Worm (Caenorhabditis elegans): ENCODE measurements around the gene sfxn-2.
A peak's percentile ranks its signal among the peaks of the same experiment; 100 is the strongest.

sfxn-2 gene

DNA sequence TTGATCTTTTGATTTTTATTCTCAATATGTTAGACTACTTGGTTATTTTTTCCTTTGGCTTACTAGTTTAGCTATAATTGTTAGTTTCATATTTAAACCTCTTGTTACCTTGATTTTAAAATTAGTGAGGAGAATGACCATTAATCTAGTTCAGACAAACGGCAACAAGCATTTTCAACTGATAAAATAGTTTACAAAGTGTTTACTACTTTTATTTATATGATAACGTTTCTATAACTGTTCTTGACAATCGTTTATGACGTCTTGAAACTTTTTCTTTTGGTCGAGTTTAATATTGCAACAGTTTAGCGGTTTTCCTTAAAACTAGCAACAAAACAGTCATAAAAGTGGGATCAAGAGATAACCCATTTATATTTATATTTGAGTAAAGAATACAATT, 17.6 kb upstream of the sfxn-2 start:
- TF ChIP-seq Y53G8AR.9 (GFP tag; conservative IDR thresholded peaks at IDR 0.05) (no peak), attf-6 (GFP tag; IDR thresholded peaks at IDR 0.05) (no peak), nhr-120 (GFP tag; IDR thresholded peaks at IDR 0.05) (no peak), F33H1.4 (GFP tag; IDR thresholded peaks at IDR 0.05) (no peak), snpc-3.4 (tag; optimal IDR thresholded peaks at IDR 0.05) (no peak), lin-54 (GFP tag; optimal IDR thresholded peaks at IDR 0.05) (no peak), zfh-2 (GFP tag; conservative IDR thresholded peaks at IDR 0.05) (no peak), zim-3 (tag; optimal IDR thresholded peaks at IDR 0.05) (no peak), ztf-26 (tag; optimal IDR thresholded peaks at IDR 0.05) (no peak), T07F8.4 (tag; optimal IDR thresholded peaks at IDR 0.05) (no peak), snpc-1.3 (tag; optimal IDR thresholded peaks at IDR 0.05; ENCODE audit: insufficient read depth) (no peak), egl-18 (GFP tag; IDR thresholded peaks at IDR 0.05) (no peak), ceh-40 (GFP tag; IDR thresholded peaks at IDR 0.05) (no peak), dpl-1 (GFP tag; optimal IDR thresholded peaks at IDR 0.05) (no peak)

DNA sequence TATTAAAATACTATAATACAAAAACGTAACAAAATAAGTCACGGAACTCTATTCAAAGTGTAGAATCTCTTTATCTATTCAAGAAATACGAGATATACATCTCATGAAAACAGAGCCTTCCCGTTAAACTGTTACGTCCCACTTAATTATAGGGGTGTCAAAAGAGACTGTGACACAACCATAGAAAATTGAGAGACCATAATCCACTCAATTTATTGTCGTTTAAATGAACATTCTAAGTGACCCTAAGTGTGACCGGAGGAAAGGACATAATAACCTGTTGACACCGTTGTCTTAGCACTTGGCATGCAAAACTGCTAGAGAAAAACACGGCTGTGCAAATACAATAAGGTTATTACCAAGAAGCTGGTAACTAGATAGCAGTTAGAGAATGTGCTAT, 10.4 kb upstream of the sfxn-2 start:
- TF ChIP-seq F57A8.1 (GFP tag; optimal IDR thresholded peaks at IDR 0.05) (no peak), him-1 (tag; optimal IDR thresholded peaks at IDR 0.05) (no peak), ama-1 (optimal IDR thresholded peaks at IDR 0.05) (no peak), ama-1 (GFP tag; optimal IDR thresholded peaks at IDR 0.05) (no peak), ceh-58 (GFP tag; IDR thresholded peaks at IDR 0.05) (no peak), K12H6.12 (tag; optimal IDR thresholded peaks at IDR 0.05) (no peak)

DNA sequence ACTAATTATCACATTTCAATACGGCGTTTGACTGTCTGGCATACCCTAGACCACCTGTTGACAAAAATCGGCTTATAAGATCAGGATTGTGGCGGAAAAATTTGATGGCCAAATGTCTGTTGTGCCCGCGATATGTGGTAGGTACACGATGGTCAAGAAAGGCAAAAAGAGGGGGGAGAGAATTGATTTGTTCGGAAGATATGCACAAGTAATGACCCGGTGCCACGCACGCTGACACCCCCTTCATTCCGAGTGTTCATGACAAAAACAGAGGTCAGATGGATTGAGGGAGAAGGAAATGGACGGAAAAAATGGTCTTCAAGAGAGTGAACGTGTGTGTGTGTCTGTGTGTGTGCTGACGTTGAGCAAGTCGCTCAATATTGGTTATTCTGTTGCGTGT, 7.3 kb upstream of the sfxn-2 start:
- TF ChIP-seq nhr-120 (GFP tag; IDR thresholded peaks at IDR 0.05) (no peak), lin-35 (GFP tag; optimal IDR thresholded peaks at IDR 0.05) (no peak), F57C9.4 (tag; optimal IDR thresholded peaks at IDR 0.05) (no peak), attf-5 (GFP tag; optimal IDR thresholded peaks at IDR 0.05) (no peak), tbx-9 (tag; optimal IDR thresholded peaks at IDR 0.05; ENCODE audit: borderline replicate concordance) (no peak), ztf-26 (tag; optimal IDR thresholded peaks at IDR 0.05) (no peak), let-526 (GFP tag; IDR thresholded peaks at IDR 0.05) (no peak), mes-4 (tag; optimal IDR thresholded peaks at IDR 0.05) (no peak), ztf-25 (GFP tag; IDR thresholded peaks at IDR 0.05) (no peak), xnd-1 (tag; optimal IDR thresholded peaks at IDR 0.05) (no peak), F49E8.2 (tag; optimal IDR thresholded peaks at IDR 0.05; ENCODE audit: insufficient read depth) (no peak), B0336.3 (GFP tag; IDR thresholded peaks at IDR 0.05) (no peak), him-1 (tag; optimal IDR thresholded peaks at IDR 0.05) (no peak), unc-62 (GFP tag; optimal IDR thresholded peaks at IDR 0.05) (no peak), akir-1 (GFP tag; optimal IDR thresholded peaks at IDR 0.05) (no peak)

DNA sequence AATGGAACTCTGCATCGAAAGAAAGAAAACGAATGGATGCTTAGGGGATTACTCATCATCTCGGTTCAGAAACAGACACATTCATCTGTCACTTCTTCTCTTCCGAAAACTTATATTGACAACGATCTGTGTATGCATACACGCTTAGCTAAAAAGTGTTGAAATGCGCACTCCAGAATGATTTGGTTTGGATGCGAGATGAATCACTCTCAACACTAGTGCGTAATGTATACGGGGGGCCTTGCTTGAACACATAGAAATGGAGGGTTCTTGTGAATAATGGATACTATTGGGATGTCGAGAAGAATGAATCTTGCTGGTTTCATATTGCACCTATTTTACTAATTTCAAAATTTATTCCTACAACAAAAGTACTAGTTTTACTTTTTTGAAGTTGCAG, 5.9 kb upstream of the sfxn-2 start:
- no peak for TF ChIP-seq hrde-1 (tag; optimal IDR thresholded peaks at IDR 0.05; ENCODE audit: borderline replicate concordance)
- no peak for TF ChIP-seq tbx-9 (tag; optimal IDR thresholded peaks at IDR 0.05; ENCODE audit: borderline replicate concordance)

DNA sequence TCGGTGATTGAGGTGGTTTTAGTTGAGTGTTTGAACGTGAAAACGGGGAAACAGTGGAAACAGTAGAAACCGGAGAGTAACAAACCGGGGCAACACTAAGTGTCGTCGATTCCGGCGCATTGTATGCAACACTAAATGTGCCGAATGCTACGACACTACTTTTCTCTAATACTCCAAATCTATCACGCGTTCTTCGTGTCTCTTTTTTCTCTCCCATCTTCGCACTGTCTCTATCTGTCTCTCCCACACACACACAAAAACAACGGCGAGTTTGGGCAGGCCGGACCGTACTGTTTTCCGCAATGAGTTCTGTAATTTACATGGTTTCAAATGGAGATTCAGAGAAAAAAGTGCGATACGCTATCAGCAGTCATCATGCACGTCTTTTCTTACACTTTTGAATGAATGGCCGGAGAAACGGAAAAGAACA, 4.0 kb upstream of the sfxn-2 start:
- TF ChIP-seq tlf-1 (GFP tag; optimal IDR thresholded peaks at IDR 0.05) (peak; percentile 50), nfyb-1 (GFP tag; IDR thresholded peaks at IDR 0.05) (no peak), madf-10 (tag; optimal IDR thresholded peaks at IDR 0.05) (peak; percentile 19), ceh-79 (tag; optimal IDR thresholded peaks at IDR 0.05) (no peak), atf-7 (tag; optimal IDR thresholded peaks at IDR 0.05) (peak; percentile 75), nhr-80 (tag; optimal IDR thresholded peaks at IDR 0.05) (peak; percentile 100), ztf-22 (GFP tag; optimal IDR thresholded peaks at IDR 0.05) (peak; percentile 86), ztf-18 (tag; optimal IDR thresholded peaks at IDR 0.05) (peak; percentile 21), hmg-20 (GFP tag; IDR thresholded peaks at IDR 0.05) (no peak), ets-4 (GFP tag; optimal IDR thresholded peaks at IDR 0.05) (peak; percentile 98), snpc-4 (GFP tag; optimal IDR thresholded peaks at IDR 0.05) (no peak), snpc-4 (tag; optimal IDR thresholded peaks at IDR 0.05) (peak in 1 of 4 experiments; percentile 33), somi-1 (GFP tag; optimal IDR thresholded peaks at IDR 0.05) (no peak)
